Worm (Caenorhabditis elegans): ENCODE data around the gene W07G4.7.

- TF ChIP-seq tbx-2 (tag; optimal IDR thresholded peaks at IDR 0.05) (no peak), lin-39 (tag; optimal IDR thresholded peaks at IDR 0.05) (no peak), pqm-1 (tag; optimal IDR thresholded peaks at IDR 0.05) (no peak), egl-27 (tag; optimal IDR thresholded peaks at IDR 0.05) (no peak), unc-86 (tag; optimal IDR thresholded peaks at IDR 0.05) (no peak), nhr-237 (tag; optimal IDR thresholded peaks at IDR 0.05) (no peak), ztf-11 (tag; optimal IDR thresholded peaks at IDR 0.05) (no peak), mef-2 (tag; optimal IDR thresholded peaks at IDR 0.05) (no peak), fos-1 (tag; optimal IDR thresholded peaks at IDR 0.05) (no peak), ceh-82 (tag; optimal IDR thresholded peaks at IDR 0.05) (no peak), fkh-8 (tag; optimal IDR thresholded peaks at IDR 0.05) (no peak), mep-1 (tag; optimal IDR thresholded peaks at IDR 0.05) (no peak), zag-1 (tag; optimal IDR thresholded peaks at IDR 0.05) (no peak)
These were observed 19.1 kb upstream of the W07G4.7 start, which contains the start of gene srr-1 for ce11 chrV:13053635-13054034.
